Worm (Caenorhabditis elegans): Measurements from ENCODE around the gene nspd-5.
"Not testable (repeated sequence)": the region's sequence is repeated elsewhere in the genome, so short reads cannot be mapped to it uniquely, and the experiment has no call there.

Gene nspd-5

ce11 chrII:4858906-4859411 lies 1.2 kb downstream of the nspd-5 start:
- no peak for TF ChIP-seq dao-5 (tag; optimal IDR thresholded peaks at IDR 0.05)
- no peak for TF ChIP-seq W03F9.2 (tag; optimal IDR thresholded peaks at IDR 0.05)
- TF ChIP-seq him-1 (tag; optimal IDR thresholded peaks at IDR 0.05): no peak

ce11 chrII:4857873-4858364 lies 2.2 kb downstream of the nspd-5 start, which contains the start of gene F11G11.5:
F11G11.5 (plus strand) TSS chrII:4857923.
- TF ChIP-seq dao-5 (tag; optimal IDR thresholded peaks at IDR 0.05) (no peak), him-1 (tag; optimal IDR thresholded peaks at IDR 0.05) (no peak), W03F9.2 (tag; optimal IDR thresholded peaks at IDR 0.05) (no peak)

- TF ChIP-seq W03F9.2 (tag; optimal IDR thresholded peaks at IDR 0.05): no peak
- TF ChIP-seq dao-5 (tag; optimal IDR thresholded peaks at IDR 0.05): no peak
- TF ChIP-seq him-1 (tag; optimal IDR thresholded peaks at IDR 0.05): no peak
These were observed 3.1 kb downstream of the nspd-5 start for ce11 chrII:4857086-4857485.

- TF ChIP-seq him-1 (tag; optimal IDR thresholded peaks at IDR 0.05): no peak
- TF ChIP-seq W03F9.2 (tag; optimal IDR thresholded peaks at IDR 0.05): peak; percentile 5
These were observed 4.0 kb downstream of the nspd-5 start for ce11 chrII:4856113-4856512.

DNA sequence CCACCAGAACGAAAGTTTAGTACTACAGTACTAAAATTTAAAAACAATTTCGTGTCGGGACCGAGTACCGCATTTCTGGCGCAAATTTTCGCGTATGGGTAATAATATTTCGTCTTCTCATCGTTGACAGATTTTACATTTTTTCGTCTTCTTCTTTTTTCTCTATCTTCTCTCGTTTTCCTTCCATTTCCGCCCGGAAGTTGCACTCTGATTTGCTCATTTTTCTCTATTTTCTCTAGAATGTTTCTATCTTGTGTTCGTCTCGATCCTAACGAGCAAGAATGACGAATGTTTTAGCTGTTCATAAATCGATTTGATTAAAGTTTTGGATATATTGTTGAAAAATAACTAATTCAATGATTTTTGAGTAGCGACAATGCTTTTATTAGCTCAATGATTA lies 4.7 kb downstream of the nspd-5 start:
- TF ChIP-seq dao-5 (tag; optimal IDR thresholded peaks at IDR 0.05) (no peak), W03F9.2 (tag; optimal IDR thresholded peaks at IDR 0.05) (no peak), him-1 (tag; optimal IDR thresholded peaks at IDR 0.05) (peak; percentile 0)

ce11 chrII:4854761-4855160 lies 5.4 kb downstream of the nspd-5 start:
- TF ChIP-seq W03F9.2 (tag; optimal IDR thresholded peaks at IDR 0.05) (no peak), dao-5 (tag; optimal IDR thresholded peaks at IDR 0.05) (no peak), him-1 (tag; optimal IDR thresholded peaks at IDR 0.05) (no peak)

ce11 chrII:4851594-4852106 lies 8.5 kb downstream of the nspd-5 start, which contains the start of gene dnj-9:
dnj-9 (plus strand) TSS chrII:4852056.
- TF ChIP-seq W03F9.2 (tag; optimal IDR thresholded peaks at IDR 0.05) (peak; percentile 97), him-1 (tag; optimal IDR thresholded peaks at IDR 0.05) (peak; percentile 92), dao-5 (tag; optimal IDR thresholded peaks at IDR 0.05) (no peak)

DNA sequence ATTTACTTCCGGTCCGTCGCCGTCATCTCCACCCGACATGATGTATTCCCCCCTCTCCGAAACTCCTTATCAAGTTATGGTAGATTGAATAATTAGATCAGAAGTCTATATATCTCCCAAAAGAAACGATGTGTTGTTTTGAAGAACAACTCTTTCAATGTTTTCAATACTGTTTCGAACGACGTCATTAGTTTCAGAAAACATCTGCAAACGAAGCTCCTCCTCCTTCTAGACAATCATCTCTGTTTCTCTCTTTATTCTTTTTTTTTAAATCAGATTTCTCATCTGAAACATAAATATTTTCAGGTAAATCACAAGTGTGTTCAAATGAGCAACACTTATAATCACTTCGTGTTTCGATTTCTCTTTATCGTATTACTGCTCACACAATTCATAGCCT lies 10.3 kb downstream of the nspd-5 start, which contains the start of gene T23B7.3:
Gene T23B7.3, plus strand, starts transcription at position 301 of the 400 bp plus-strand sequence.
- TF ChIP-seq dao-5 (tag; optimal IDR thresholded peaks at IDR 0.05) (no peak), W03F9.2 (tag; optimal IDR thresholded peaks at IDR 0.05) (no peak), him-1 (tag; optimal IDR thresholded peaks at IDR 0.05) (no peak)

DNA sequence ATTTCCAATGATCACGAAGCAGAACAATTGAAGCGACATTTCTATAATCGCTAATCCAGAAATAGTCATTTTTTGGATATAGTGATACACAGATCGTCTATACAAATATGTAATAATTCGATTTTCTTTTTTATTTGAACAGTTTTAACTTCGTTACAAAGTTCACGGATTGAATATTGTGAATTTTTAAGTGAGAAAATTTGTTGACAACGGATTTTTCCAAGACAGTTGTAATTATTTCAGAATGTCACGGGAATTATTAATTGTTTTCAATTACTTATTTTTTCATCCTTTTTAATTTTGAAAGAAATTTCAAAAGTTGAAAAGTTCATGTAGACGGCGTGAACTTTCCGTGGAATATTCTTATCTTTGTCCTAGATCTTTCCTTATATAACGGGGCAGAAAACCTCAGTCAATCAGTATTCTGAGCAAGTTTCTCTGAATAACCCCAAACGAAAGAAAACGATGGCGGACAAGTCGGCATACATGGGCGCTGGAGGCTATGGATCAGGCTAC lies 18.0 kb downstream of the nspd-5 start, which contains the start of the genes T23B7.2 and nspd-4:
Gene T23B7.2, minus strand, starts transcription at position 101 of the 516 bp plus-strand sequence.
Gene nspd-4, plus strand, starts transcription at position 466 of the 516 bp plus-strand sequence.
- not testable (repeated sequence) for TF ChIP-seq W03F9.2, him-1, dao-5 (tag; optimal IDR thresholded peaks at IDR 0.05)

- TF ChIP-seq him-1 (tag; optimal IDR thresholded peaks at IDR 0.05) (no peak), W03F9.2 (tag; optimal IDR thresholded peaks at IDR 0.05) (no peak), dao-5 (tag; optimal IDR thresholded peaks at IDR 0.05) (no peak)
These were observed 22.5 kb downstream of the nspd-5 start, which contains the start of gene C33F10.12 for ce11 chrII:4837659-4838058. C33F10.12 (minus strand) TSS chrII:4837759.

- TF ChIP-seq W03F9.2 (tag; optimal IDR thresholded peaks at IDR 0.05): no peak
These were observed 25.4 kb downstream of the nspd-5 start, which contains the start of the genes C33F10.11 and C33F10.1 for ce11 chrII:4834761-4835160. C33F10.11 (minus strand) TSS chrII:4834861. C33F10.1 (plus strand) TSS chrII:4835023.

DNA sequence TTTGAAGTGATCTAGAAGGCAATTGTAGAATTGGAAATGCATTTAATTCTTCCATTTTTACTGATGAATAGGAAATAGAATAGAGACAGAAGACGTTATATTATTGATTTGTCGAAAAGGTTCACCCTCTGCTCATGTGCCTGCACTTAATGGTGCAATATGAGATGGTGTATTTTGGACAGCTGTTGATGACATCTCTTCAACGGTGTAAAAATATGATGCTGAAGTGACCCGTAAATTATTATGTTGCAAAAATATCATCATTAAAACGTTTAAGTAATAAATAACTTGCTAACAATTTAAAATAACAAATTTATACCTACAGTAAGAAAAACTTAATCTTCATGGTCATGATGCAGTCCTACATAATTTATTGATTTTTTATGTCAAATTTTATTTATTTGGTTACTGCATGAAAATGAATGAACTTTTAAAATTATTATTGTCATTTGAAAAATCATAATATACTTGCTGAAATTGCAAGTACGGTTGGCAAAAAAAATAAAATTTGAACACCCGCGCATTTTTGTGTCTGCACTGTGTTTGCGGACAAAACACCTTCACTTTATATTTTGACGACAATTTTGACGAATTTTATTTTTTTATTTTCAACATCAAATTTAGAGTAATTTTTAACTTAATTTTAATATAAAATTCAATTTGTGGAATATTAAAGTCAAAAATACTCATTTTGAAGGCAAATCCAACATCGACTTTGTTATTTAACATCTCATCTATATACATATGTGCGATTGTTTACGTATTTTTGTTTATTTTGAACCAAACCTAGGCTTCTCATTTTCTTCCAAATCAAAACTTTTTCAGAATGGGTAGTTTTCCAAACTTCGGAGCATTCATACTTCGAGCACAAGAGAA lies 32.2 kb downstream of the nspd-5 start, which contains the start of the genes fbxb-88 and tbck-1:
Gene fbxb-88, minus strand, starts transcription at position 151 of the 876 bp plus-strand sequence.
Gene tbck-1, plus strand, starts transcription at position 826 of the 876 bp plus-strand sequence.
- TF ChIP-seq W03F9.2 (tag; optimal IDR thresholded peaks at IDR 0.05): peak; percentile 35
- TF ChIP-seq him-1 (tag; optimal IDR thresholded peaks at IDR 0.05): no peak

DNA sequence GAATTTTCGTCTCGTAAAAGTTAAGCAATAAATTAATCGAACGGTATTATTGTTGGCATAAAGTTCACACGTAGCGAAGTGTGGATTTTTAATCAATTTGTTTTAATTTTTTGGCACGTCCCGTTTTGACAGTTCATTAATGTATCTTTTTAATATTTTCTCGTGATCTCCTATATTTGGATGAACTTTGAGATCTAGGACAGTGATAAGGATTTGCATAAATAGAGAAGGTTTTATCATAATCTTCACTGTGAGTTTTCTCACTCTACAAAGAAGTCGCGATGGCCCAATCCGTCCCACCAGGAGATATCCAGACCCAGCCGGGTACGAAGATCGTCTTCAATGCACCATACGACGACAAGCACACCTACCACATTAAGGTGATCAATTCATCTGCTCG lies 35.0 kb downstream of the nspd-5 start, which contains the start of the genes C33F10.8 and msp-40:
Gene C33F10.8, minus strand, starts transcription at position 101 of the 400 bp plus-strand sequence.
Gene msp-40, plus strand, starts transcription at position 282 of the 400 bp plus-strand sequence.
- not testable (repeated sequence) for TF ChIP-seq dao-5, W03F9.2, him-1 (tag; optimal IDR thresholded peaks at IDR 0.05)
